Fruit fly (Drosophila melanogaster): ENCODE data around the gene S-Lap1.

Gene S-Lap1

DNA sequence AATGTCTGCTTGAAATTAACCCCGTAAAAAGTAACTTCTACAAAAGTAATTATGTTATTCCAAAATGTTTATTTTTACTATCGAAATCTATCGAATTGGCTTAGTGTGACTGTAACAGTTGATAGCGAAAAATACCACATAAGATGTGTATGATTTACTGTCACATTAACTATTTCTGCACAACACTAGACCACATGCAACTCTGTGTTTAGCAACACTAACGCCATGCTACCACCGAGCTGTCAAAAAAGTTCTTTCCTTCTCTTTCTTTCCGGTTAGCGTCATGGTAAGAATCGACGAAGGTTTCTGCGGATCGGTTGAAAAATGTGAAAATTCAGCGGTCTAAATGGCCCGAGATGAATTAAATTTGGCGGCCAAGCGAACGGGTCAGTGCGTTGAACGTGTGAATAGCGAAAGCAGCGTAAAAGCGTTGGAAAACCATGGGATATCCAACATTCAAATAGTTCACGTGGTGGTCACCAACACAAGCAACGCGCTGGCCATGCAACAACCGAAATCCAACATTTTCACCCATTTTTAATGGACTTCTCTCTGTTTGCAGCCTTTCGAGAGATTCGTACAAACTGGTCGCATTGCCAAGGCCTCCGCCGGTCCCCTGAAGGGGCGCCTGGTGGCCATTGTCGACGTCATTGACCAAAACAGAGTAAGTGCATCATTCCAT, 16.1 kb upstream of the S-Lap1 start, which contains the start of the genes Nelf-E and RpL14 (continued):
- TF ChIP-seq bsh (GFP tag; optimal IDR thresholded peaks at IDR 0.05), result peak in 1 of 2 experiments; percentile 91
- peak; percentile 98 for TF ChIP-seq HmgZ (tag; optimal IDR thresholded peaks at IDR 0.05)
- TF ChIP-seq CG2120 (GFP tag; optimal IDR thresholded peaks at IDR 0.05), result peak; percentile 94
- peak; percentile 95 for TF ChIP-seq trh (GFP tag; optimal IDR thresholded peaks at IDR 0.05)
- TF ChIP-seq Hr78 (GFP tag; optimal IDR thresholded peaks at IDR 0.05), result no peak
- TF ChIP-seq CG6254 (GFP tag; optimal IDR thresholded peaks at IDR 0.05), result peak; percentile 88
- TF ChIP-seq crc (GFP tag; optimal IDR thresholded peaks at IDR 0.05), result peak; percentile 93
- TF ChIP-seq CG9727 (GFP tag; optimal IDR thresholded peaks at IDR 0.05), result peak; percentile 97
- TF ChIP-seq Jarid2 (GFP tag; optimal IDR thresholded peaks at IDR 0.05), result peak; percentile 90
- peak; percentile 86 for TF ChIP-seq dmrt99B (tag; optimal IDR thresholded peaks at IDR 0.05)
- TF ChIP-seq so (GFP tag; IDR thresholded peaks at IDR 0.05), result peak; percentile 92
- peak; percentile 85 for TF ChIP-seq cato (GFP tag; optimal IDR thresholded peaks at IDR 0.05; ENCODE audit: borderline replicate concordance)
- TF ChIP-seq CG4854 (GFP tag; optimal IDR thresholded peaks at IDR 0.05), result no peak
- peak; percentile 61; the same call in 1 of the 3 replicates for TF ChIP-seq Opbp (GFP tag; IDR thresholded peaks at IDR 0.05; ENCODE audit: partially characterized antibody)
- peak; percentile 96 for TF ChIP-seq CG14710 (tag; optimal IDR thresholded peaks at IDR 0.05)
- no peak for TF ChIP-seq Gsc (GFP tag; IDR thresholded peaks at IDR 0.05)
- peak; percentile 90 for TF ChIP-seq CG10366 (GFP tag; IDR thresholded peaks at IDR 0.05)
- peak; percentile 85 for TF ChIP-seq pfk (GFP tag; optimal IDR thresholded peaks at IDR 0.05)
- peak in 1 of 3 experiments; percentile 92 for TF ChIP-seq Stat92E (GFP tag; optimal IDR thresholded peaks at IDR 0.05)
- TF ChIP-seq CG12942 (GFP tag; optimal IDR thresholded peaks at IDR 0.05), result peak; percentile 79
- peak; percentile 89 for TF ChIP-seq CG11504 (tag; optimal IDR thresholded peaks at IDR 0.05)
- peak; percentile 90 for TF ChIP-seq ttk (GFP tag; IDR thresholded peaks at IDR 0.05)
- peak; percentile 97 for TF ChIP-seq CG17328 (GFP tag; IDR thresholded peaks at IDR 0.05)
- TF ChIP-seq Vsx1 (GFP tag; optimal IDR thresholded peaks at IDR 0.05), result peak; percentile 96
- TF ChIP-seq CG7271 (tag; optimal IDR thresholded peaks at IDR 0.05), result peak; percentile 99
- 0 out of 3 replicates have a peak, but pooled peaks have one; percentile 20 for TF ChIP-seq CG14860 (GFP tag; IDR thresholded peaks at IDR 0.05; ENCODE audit: partially characterized antibody)
- TF ChIP-seq CrebB (tag; optimal IDR thresholded peaks at IDR 0.05), result peak; percentile 98
- peak; percentile 100 for TF ChIP-seq dm (GFP tag; optimal IDR thresholded peaks at IDR 0.05)
- TF ChIP-seq seq (GFP tag; IDR thresholded peaks at IDR 0.05), result peak; percentile 88
- TF ChIP-seq CG18262 (tag; optimal IDR thresholded peaks at IDR 0.05), result peak; percentile 84
- TF ChIP-seq Awh (GFP tag; IDR thresholded peaks at IDR 0.05), result peak; percentile 91
- peak; percentile 97 for TF ChIP-seq CG1233 (GFP tag; optimal IDR thresholded peaks at IDR 0.05)
- peak; percentile 87 for TF ChIP-seq bowl (GFP tag; IDR thresholded peaks at IDR 0.05)
- TF ChIP-seq CG3726 (GFP tag; IDR thresholded peaks at IDR 0.05), result peak; percentile 39; the same call in 1 of the 3 replicates
- peak; percentile 97 for TF ChIP-seq Side (GFP tag; optimal IDR thresholded peaks at IDR 0.05)
- TF ChIP-seq al (GFP tag; IDR thresholded peaks at IDR 0.05), result peak; percentile 89
- peak; percentile 92 for TF ChIP-seq CG14014 (GFP tag; IDR thresholded peaks at IDR 0.05)
- TF ChIP-seq ara (GFP tag; IDR thresholded peaks at IDR 0.05), result peak; percentile 89
- TF ChIP-seq CG3281 (GFP tag; optimal IDR thresholded peaks at IDR 0.05), result peak; percentile 97
- TF ChIP-seq sna (GFP tag; IDR thresholded peaks at IDR 0.05; ENCODE audit: partially characterized antibody), result peak; percentile 31; the same call in 1 of the 2 replicates
- peak; percentile 87 for TF ChIP-seq CG4820 (GFP tag; optimal IDR thresholded peaks at IDR 0.05)
- peak; percentile 98 for TF ChIP-seq HLHmδ (GFP tag; optimal IDR thresholded peaks at IDR 0.05)
- no peak for TF ChIP-seq tna (GFP tag; IDR thresholded peaks at IDR 0.05; ENCODE audit: partially characterized antibody)
- peak; percentile 85 for TF ChIP-seq CG6272 (GFP tag; IDR thresholded peaks at IDR 0.05)
- TF ChIP-seq stwl (tag; optimal IDR thresholded peaks at IDR 0.05), result peak; percentile 98
- peak; percentile 93 for TF ChIP-seq ranshi (GFP tag; IDR thresholded peaks at IDR 0.05)
- peak; percentile 89 for TF ChIP-seq ftz-f1 (GFP tag; optimal IDR thresholded peaks at IDR 0.05)
- TF ChIP-seq CG7987 (GFP tag; optimal IDR thresholded peaks at IDR 0.05), result peak; percentile 99

Measured in whole organism, embryonic.